Fruit fly (Drosophila melanogaster): ENCODE data around the gene CG11089.

DNA sequence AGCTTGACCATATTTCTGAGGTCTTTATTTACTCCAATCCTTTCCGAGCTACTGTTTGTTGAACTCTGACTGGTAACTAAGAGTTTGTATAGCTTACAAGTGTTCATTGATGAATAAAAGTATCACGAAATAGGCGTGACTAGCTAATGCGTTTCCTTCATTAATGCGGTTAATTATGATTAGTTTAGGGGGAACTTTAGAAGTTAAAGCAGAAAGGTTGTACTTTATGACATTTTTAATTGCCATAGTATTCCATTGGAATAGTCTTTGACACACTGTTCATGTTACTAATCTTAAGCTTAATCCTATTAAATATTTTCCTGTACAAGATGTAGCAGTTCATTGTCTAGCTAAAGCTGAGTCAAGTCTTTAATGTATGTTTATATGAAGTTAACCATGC, 17.1 kb upstream of the CG11089 start, which contains the start of gene ppk22:
- TF ChIP-seq Crg-1 (GFP tag; optimal IDR thresholded peaks at IDR 0.05), result no peak
- TF ChIP-seq CG7101 (tag; optimal IDR thresholded peaks at IDR 0.05), result no peak
- TF ChIP-seq tj (GFP tag; optimal IDR thresholded peaks at IDR 0.05), result no peak
- no peak for TF ChIP-seq Mnt (GFP tag; optimal IDR thresholded peaks at IDR 0.05)
- no peak for TF ChIP-seq kay (GFP tag; ENCODE audit: borderline replicate concordance)
- TF ChIP-seq CG5204 (GFP tag; optimal IDR thresholded peaks at IDR 0.05), result no peak
- no peak for TF ChIP-seq CG7045 (GFP tag; optimal IDR thresholded peaks at IDR 0.05)
- TF ChIP-seq Hr96 (GFP tag; optimal IDR thresholded peaks at IDR 0.05), result no peak
- no peak for TF ChIP-seq CG12768 (GFP tag; optimal IDR thresholded peaks at IDR 0.05)
- TF ChIP-seq Clk (GFP tag; optimal IDR thresholded peaks at IDR 0.05), result no peak
